Fruit fly (Drosophila melanogaster): ENCODE results near the gene Kyat.

DNA sequence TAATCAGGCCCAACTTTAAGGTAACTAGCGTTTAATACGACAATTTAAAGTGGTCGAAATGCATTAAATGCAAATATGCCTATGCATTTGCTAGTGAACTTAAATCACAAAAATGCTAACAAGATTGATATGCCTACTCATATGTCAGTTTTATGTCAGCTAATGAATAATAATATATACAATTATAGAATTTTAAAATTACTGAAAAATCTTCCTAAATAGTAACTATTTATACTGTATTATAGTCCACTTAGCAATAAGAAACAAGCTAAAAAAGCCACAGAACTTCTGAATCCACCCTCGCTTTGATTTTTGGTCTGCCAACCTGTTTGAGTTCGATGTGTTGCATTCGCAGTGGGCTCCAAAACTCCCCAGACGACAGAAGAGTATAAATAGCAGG lies 47.4 kb upstream of the Kyat start:
- TF ChIP-seq Pif1B (GFP tag; optimal IDR thresholded peaks at IDR 0.05) (no peak), CG32121 (GFP tag; IDR thresholded peaks at IDR 0.05) (peak; percentile 40; the same call in 1 of the 2 replicates), CG14655 (GFP tag; optimal IDR thresholded peaks at IDR 0.05) (peak; percentile 75), EcR (GFP tag; optimal IDR thresholded peaks at IDR 0.05) (no peak), rn (GFP tag; IDR thresholded peaks at IDR 0.05) (no peak), CG10348 (GFP tag; IDR thresholded peaks at IDR 0.05) (no peak)

All from whole organism, pupa.